Fruit fly (Drosophila melanogaster): ENCODE measurements around the gene aph-1.

Gene aph-1

DNA sequence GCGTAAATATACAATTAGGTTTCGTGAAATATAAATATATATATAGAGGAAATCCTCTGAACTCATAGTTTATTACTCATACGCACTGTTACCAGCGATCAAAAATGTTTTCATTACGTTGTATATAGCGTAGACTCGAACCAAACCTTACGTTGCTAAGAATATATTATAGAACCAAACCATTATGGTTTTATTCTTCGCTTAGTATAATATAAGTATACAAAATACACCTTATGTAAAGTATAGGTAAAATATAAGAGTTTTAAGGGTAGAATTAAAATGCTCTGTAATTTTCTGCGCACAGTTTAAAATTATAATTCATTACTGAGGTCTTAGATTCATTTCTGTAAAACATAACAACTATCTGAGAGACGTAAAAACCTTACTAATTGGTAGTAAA, 41.6 kb upstream of the aph-1 start:
- TF ChIP-seq Myc (optimal IDR thresholded peaks at IDR 0.05): peak; percentile 54
- TF ChIP-seq CG32264 (GFP tag; optimal IDR thresholded peaks at IDR 0.05): no peak

DNA sequence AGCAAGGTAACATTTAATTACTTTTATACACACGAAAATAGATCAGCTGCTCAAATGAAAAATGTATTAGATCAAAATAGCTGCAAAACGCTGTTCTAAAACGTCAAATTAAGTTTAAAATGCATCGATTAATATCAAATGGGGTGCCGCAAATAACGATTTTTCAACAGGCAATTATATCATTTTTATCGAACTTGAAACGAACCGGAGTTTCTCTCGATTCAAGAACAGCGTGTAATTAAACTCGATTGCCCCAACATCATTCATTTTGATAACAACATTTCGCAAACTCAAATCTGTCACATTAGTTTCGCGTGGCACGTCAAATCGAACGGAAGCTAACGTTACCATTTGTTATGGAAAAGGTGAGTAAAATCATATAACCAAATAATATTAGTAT, 40.7 kb upstream of the aph-1 start, which contains the start of gene CG31689:
TSS of gene CG31689 (plus strand) at position 301 of the 400 bp plus-strand sequence.
- no peak for TF ChIP-seq CG9705 (GFP tag; optimal IDR thresholded peaks at IDR 0.05)
- no peak for TF ChIP-seq dl (GFP tag; optimal IDR thresholded peaks at IDR 0.05; ENCODE audit: insufficient read depth in 1 of 2, partially characterized antibody in 2 of 2)
- TF ChIP-seq dsf (GFP tag; optimal IDR thresholded peaks at IDR 0.05; ENCODE audit: borderline replicate concordance): no peak
- no peak for TF ChIP-seq Hr78 (GFP tag; optimal IDR thresholded peaks at IDR 0.05)
- TF ChIP-seq Abd-B (GFP tag; optimal IDR thresholded peaks at IDR 0.05): no peak
- no peak for TF ChIP-seq sage (GFP tag; optimal IDR thresholded peaks at IDR 0.05)
- TF ChIP-seq Dfd (GFP tag; optimal IDR thresholded peaks at IDR 0.05): no peak
- TF ChIP-seq Sp1 (GFP tag; optimal IDR thresholded peaks at IDR 0.05): no peak
- TF ChIP-seq HLH106 (tag; optimal IDR thresholded peaks at IDR 0.05): no peak
- TF ChIP-seq psq (GFP tag; optimal IDR thresholded peaks at IDR 0.05): no peak
- no peak for TF ChIP-seq fru (GFP tag; optimal IDR thresholded peaks at IDR 0.05)
- no peak for TF ChIP-seq Dif (GFP tag; optimal IDR thresholded peaks at IDR 0.05; ENCODE audit: partially characterized antibody)
- no peak for TF ChIP-seq woc (GFP tag; optimal IDR thresholded peaks at IDR 0.05)
- no peak for TF ChIP-seq pan (optimal IDR thresholded peaks at IDR 0.05)
- no peak for TF ChIP-seq h (GFP tag; optimal IDR thresholded peaks at IDR 0.05)
- no peak for TF ChIP-seq CrebA (GFP tag; optimal IDR thresholded peaks at IDR 0.05; ENCODE audit: borderline replicate concordance)

DNA sequence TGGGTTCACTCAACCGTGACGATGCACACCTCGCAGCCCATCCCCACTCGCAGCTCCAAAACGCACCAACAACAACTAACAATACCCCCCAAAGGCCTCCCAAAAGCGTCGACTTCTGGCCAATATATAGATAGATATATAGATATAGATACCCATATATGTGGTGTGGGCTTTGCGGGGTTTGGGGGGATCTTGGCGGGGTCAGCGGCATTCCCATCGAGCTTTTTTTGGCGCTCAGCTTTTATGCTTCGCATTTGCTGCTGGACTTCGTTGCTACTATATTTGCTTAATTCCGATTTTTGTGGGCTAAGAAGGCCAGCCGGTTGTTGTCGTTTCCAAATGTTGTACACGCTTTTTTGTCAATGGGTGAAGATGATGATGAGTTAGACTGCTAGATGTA, 38.7 kb upstream of the aph-1 start:
- TF ChIP-seq ey (GFP tag; optimal IDR thresholded peaks at IDR 0.05): no peak
- TF ChIP-seq rgr (GFP tag; optimal IDR thresholded peaks at IDR 0.05): no peak
- no peak for TF ChIP-seq Vsx2 (GFP tag; optimal IDR thresholded peaks at IDR 0.05; ENCODE audit: partially characterized antibody)

DNA sequence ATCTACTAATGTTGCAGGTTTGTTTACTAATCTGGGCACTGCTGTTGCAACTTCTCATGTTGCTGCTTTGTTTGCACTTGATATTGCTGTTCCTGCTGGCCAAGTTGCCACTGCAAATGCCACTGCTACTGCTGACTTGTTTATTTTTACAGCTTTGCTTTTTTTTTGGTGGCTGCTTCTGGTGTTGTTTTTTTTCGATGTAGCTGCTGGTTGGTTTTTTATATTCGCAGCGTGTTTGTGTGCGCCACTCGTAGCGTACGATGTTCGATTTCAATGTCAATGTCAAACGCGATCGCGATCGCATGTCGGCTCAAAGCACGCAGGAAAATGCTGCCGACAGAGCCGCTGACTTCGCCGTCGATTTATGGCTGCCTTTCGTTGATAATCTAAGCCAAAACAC, 38.2 kb upstream of the aph-1 start:
- TF ChIP-seq Hr83 (GFP tag; optimal IDR thresholded peaks at IDR 0.05; ENCODE audit: poor library complexity, severe bottlenecking): no peak
- TF ChIP-seq brk (GFP tag; optimal IDR thresholded peaks at IDR 0.05): no peak
- TF ChIP-seq CrebA (GFP tag; optimal IDR thresholded peaks at IDR 0.05; ENCODE audit: borderline replicate concordance): no peak
- TF ChIP-seq psq (GFP tag; optimal IDR thresholded peaks at IDR 0.05): no peak
- TF ChIP-seq CG9705 (GFP tag; optimal IDR thresholded peaks at IDR 0.05): no peak
- TF ChIP-seq foxo (GFP tag; optimal IDR thresholded peaks at IDR 0.05): no peak
- no peak for TF ChIP-seq dsf (GFP tag; optimal IDR thresholded peaks at IDR 0.05; ENCODE audit: borderline replicate concordance)

DNA sequence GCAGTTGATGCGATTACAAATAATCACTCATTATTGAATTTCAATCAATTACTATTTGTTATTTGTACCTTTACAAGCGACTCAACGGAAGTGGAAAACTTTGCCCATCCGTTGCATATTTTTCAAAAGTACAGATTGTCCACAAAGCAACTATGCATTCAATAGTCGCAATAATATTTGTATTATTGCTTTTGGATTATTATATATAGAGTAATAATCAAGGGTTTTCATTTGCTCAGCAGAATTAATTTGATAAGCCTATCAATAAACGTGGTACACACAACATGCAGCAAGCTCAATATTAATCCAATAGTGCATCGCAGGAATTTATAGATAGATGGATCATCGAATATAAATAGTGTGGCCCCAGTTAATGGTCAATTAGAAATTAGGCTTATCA, 37.5 kb upstream of the aph-1 start:
- no peak for TF ChIP-seq Rel (GFP tag; optimal IDR thresholded peaks at IDR 0.05)
- no peak for TF ChIP-seq Rel (tag; optimal IDR thresholded peaks at IDR 0.05)
- TF ChIP-seq Myc (optimal IDR thresholded peaks at IDR 0.05): no peak
- TF ChIP-seq sv (GFP tag; optimal IDR thresholded peaks at IDR 0.05): no peak
- no peak for TF ChIP-seq Jra (GFP tag; optimal IDR thresholded peaks at IDR 0.05)
- TF ChIP-seq rgr (GFP tag; optimal IDR thresholded peaks at IDR 0.05): no peak
- TF ChIP-seq Mio (GFP tag; optimal IDR thresholded peaks at IDR 0.05): no peak
- no peak for TF ChIP-seq usp (GFP tag; optimal IDR thresholded peaks at IDR 0.05)
- no peak for TF ChIP-seq fru (GFP tag; optimal IDR thresholded peaks at IDR 0.05)
- TF ChIP-seq CrebA (GFP tag; optimal IDR thresholded peaks at IDR 0.05; ENCODE audit: borderline replicate concordance): no peak
- no peak for TF ChIP-seq CG9705 (GFP tag; optimal IDR thresholded peaks at IDR 0.05)
- no peak for TF ChIP-seq brk (GFP tag; optimal IDR thresholded peaks at IDR 0.05)
- no peak for TF ChIP-seq lola (GFP tag; optimal IDR thresholded peaks at IDR 0.05)
- TF ChIP-seq woc (GFP tag; optimal IDR thresholded peaks at IDR 0.05): no peak

DNA sequence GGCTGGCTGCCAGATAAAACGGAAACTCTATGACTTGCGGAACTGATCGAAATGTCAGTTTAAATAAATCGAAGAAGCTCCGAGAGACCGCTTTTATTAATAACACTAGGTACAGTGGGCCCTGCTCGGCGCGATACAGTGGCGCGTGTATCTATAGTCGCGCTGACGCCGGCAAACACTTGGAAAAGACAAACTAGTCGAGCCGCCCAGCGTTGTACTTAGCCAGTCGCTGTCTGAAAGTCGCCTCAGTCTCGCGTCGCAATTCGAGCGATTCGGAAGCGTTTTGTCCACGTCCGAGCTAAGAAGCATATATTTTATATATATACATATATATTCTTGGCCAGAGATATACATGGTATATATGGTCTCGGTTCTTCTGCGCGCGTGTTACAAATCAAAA, 36.2 kb upstream of the aph-1 start:
- no peak for TF ChIP-seq ey (GFP tag; optimal IDR thresholded peaks at IDR 0.05)
- TF ChIP-seq lola (GFP tag; optimal IDR thresholded peaks at IDR 0.05): no peak
- TF ChIP-seq Rel (GFP tag; optimal IDR thresholded peaks at IDR 0.05): no peak
- no peak for TF ChIP-seq Rel (tag; optimal IDR thresholded peaks at IDR 0.05)
- TF ChIP-seq Dif (GFP tag; optimal IDR thresholded peaks at IDR 0.05; ENCODE audit: partially characterized antibody): no peak

Measured in whole organism, wandering third instar larva.